Worm (Caenorhabditis elegans): Measurements from ENCODE around the gene W07A12.8.

The W07A12.8 gene

ce11 chrII:9172849-9173248 lies 7.2 kb upstream of the W07A12.8 start, which contains the start of gene T23G7.2:
TSS of gene T23G7.2 (minus strand) at chrII:9172949.
- TF ChIP-seq skn-1 (tag; optimal IDR thresholded peaks at IDR 0.05) (no peak), sma-3 (GFP tag; optimal IDR thresholded peaks at IDR 0.05) (no peak), gmeb-1 (tag; optimal IDR thresholded peaks at IDR 0.05) (no peak), crh-2 (tag; optimal IDR thresholded peaks at IDR 0.05) (no peak), elt-3 (tag; optimal IDR thresholded peaks at IDR 0.05) (no peak), nhr-129 (tag; optimal IDR thresholded peaks at IDR 0.05) (no peak)

ce11 chrII:9171466-9172187 lies 6.0 kb upstream of the W07A12.8 start:
- no peak for TF ChIP-seq alr-1 (tag; optimal IDR thresholded peaks at IDR 0.05)

ce11 chrII:9170851-9171250 lies 5.2 kb upstream of the W07A12.8 start:
- TF ChIP-seq ZK546.5 (tag; optimal IDR thresholded peaks at IDR 0.05) (no peak), peb-1 (tag; optimal IDR thresholded peaks at IDR 0.05) (no peak), ztf-11 (tag; optimal IDR thresholded peaks at IDR 0.05) (no peak), nhr-6 (tag; optimal IDR thresholded peaks at IDR 0.05) (no peak), ama-1 (optimal IDR thresholded peaks at IDR 0.05) (no peak), nhr-129 (tag; optimal IDR thresholded peaks at IDR 0.05) (no peak), nhr-12 (tag; optimal IDR thresholded peaks at IDR 0.05) (no peak), alr-1 (tag; optimal IDR thresholded peaks at IDR 0.05) (no peak), R02D3.7 (tag; optimal IDR thresholded peaks at IDR 0.05) (no peak), unc-39 (tag; optimal IDR thresholded peaks at IDR 0.05) (no peak), crh-2 (tag; optimal IDR thresholded peaks at IDR 0.05) (no peak), mbf-1 (tag; optimal IDR thresholded peaks at IDR 0.05) (no peak), snpc-4 (tag; optimal IDR thresholded peaks at IDR 0.05) (no peak), ztf-1 (GFP tag; conservative IDR thresholded peaks at IDR 0.05) (no peak), egl-27 (tag; optimal IDR thresholded peaks at IDR 0.05) (no peak), aly-2 (tag; optimal IDR thresholded peaks at IDR 0.05) (no peak), skn-1 (tag; optimal IDR thresholded peaks at IDR 0.05) (no peak), sem-4 (tag; optimal IDR thresholded peaks at IDR 0.05) (no peak), ceh-82 (tag; optimal IDR thresholded peaks at IDR 0.05) (no peak), F13H6.1 (tag; optimal IDR thresholded peaks at IDR 0.05) (no peak)

- TF ChIP-seq nhr-25 (tag; optimal IDR thresholded peaks at IDR 0.05): peak; percentile 88
- TF ChIP-seq ZK546.5 (tag; optimal IDR thresholded peaks at IDR 0.05): no peak
These were observed 4.4 kb upstream of the W07A12.8 start for ce11 chrII:9170048-9170447.

- TF ChIP-seq elt-1 (tag; optimal IDR thresholded peaks at IDR 0.05) (no peak), lin-13 (GFP tag; optimal IDR thresholded peaks at IDR 0.05) (peak; percentile 9), F13H6.1 (tag; optimal IDR thresholded peaks at IDR 0.05) (no peak), C34F6.9 (tag; optimal IDR thresholded peaks at IDR 0.05) (peak; percentile 60), gmeb-1 (tag; optimal IDR thresholded peaks at IDR 0.05) (peak; percentile 76), lsy-2 (tag; optimal IDR thresholded peaks at IDR 0.05) (peak in 1 of 2 experiments; percentile 68), nhr-129 (tag; optimal IDR thresholded peaks at IDR 0.05) (peak; percentile 35), Y55F3AM.14 (GFP tag; optimal IDR thresholded peaks at IDR 0.05) (no peak)
These were observed 3.9 kb upstream of the W07A12.8 start, which contains the start of gene dpl-1 for ce11 chrII:9169450-9169960. TSS of gene dpl-1 (plus strand) at chrII:9169910.

ce11 chrII:9167730-9168129 lies 2.1 kb upstream of the W07A12.8 start, which contains the start of gene T23G7.3:
TSS of gene T23G7.3 (minus strand) at chrII:9167830.
- TF ChIP-seq unc-39 (tag; optimal IDR thresholded peaks at IDR 0.05) (no peak), mdl-1 (tag; optimal IDR thresholded peaks at IDR 0.05) (no peak), unc-55 (GFP tag; optimal IDR thresholded peaks at IDR 0.05) (no peak), sma-3 (GFP tag; optimal IDR thresholded peaks at IDR 0.05) (no peak), ztf-4 (tag; optimal IDR thresholded peaks at IDR 0.05) (no peak), ceh-82 (tag; optimal IDR thresholded peaks at IDR 0.05) (no peak)
